Fruit fly (Drosophila melanogaster): ENCODE measurements around the gene CG32152.
A peak's percentile ranks its signal among the peaks of the same experiment; 100 is the strongest.

CG32152 gene

dm6 chr3L:16113607-16114337, 30.1 kb downstream of the CG32152 start (continued):
- peak; percentile 56 for TF ChIP-seq CG11696 (GFP tag; IDR thresholded peaks at IDR 0.05)
- peak; percentile 76 for TF ChIP-seq CG6813 (GFP tag; optimal IDR thresholded peaks at IDR 0.05)
- TF ChIP-seq CG12391 (tag; optimal IDR thresholded peaks at IDR 0.05), result peak; percentile 90
- no peak for TF ChIP-seq abd-A (tag; optimal IDR thresholded peaks at IDR 0.05)
- TF ChIP-seq YL-1 (GFP tag; optimal IDR thresholded peaks at IDR 0.05), result peak; percentile 99
- peak; percentile 89 for TF ChIP-seq Xbp1 (GFP tag; optimal IDR thresholded peaks at IDR 0.05)
- peak; percentile 75 for TF ChIP-seq CG8944 (GFP tag; optimal IDR thresholded peaks at IDR 0.05)
- no peak for TF ChIP-seq da (GFP tag; optimal IDR thresholded peaks at IDR 0.05)
- TF ChIP-seq Nf-YB (GFP tag; optimal IDR thresholded peaks at IDR 0.05), result peak; percentile 67
- TF ChIP-seq CG1024 (GFP tag; IDR thresholded peaks at IDR 0.05), result 0 out of 2 replicates have a peak, but pooled peaks have one; percentile 21
- TF ChIP-seq CG9215 (GFP tag; IDR thresholded peaks at IDR 0.05), result no peak; the same call in 1 of the 2 replicates
- TF ChIP-seq Oaz (GFP tag; IDR thresholded peaks at IDR 0.05), result no peak; the same call in 1 of the 2 replicates
- TF ChIP-seq scrt (GFP tag; optimal IDR thresholded peaks at IDR 0.05), result peak; percentile 78
- peak; percentile 48; the same call in 1 of the 3 replicates for TF ChIP-seq Doc3 (GFP tag; IDR thresholded peaks at IDR 0.05; ENCODE audit: partially characterized antibody)
- peak; percentile 76 for TF ChIP-seq CG12942 (GFP tag; optimal IDR thresholded peaks at IDR 0.05)
- TF ChIP-seq crol (GFP tag; IDR thresholded peaks at IDR 0.05), result no peak
- no peak for TF ChIP-seq CG17385 (GFP tag; optimal IDR thresholded peaks at IDR 0.05)
- no peak for TF ChIP-seq Abd-B (GFP tag; optimal IDR thresholded peaks at IDR 0.05)
- peak; percentile 83 for TF ChIP-seq tx (GFP tag; optimal IDR thresholded peaks at IDR 0.05)
- peak; percentile 63 for TF ChIP-seq CG8290 (GFP tag; optimal IDR thresholded peaks at IDR 0.05)
- TF ChIP-seq CG8290 (tag; optimal IDR thresholded peaks at IDR 0.05), result no peak
- peak; percentile 32 for TF ChIP-seq CG15073 (GFP tag; optimal IDR thresholded peaks at IDR 0.05)
- TF ChIP-seq vnd (GFP tag; IDR thresholded peaks at IDR 0.05; ENCODE audit: partially characterized antibody), result peak; percentile 32; the same call in 2 of the 3 replicates
- peak; percentile 79 for TF ChIP-seq so (GFP tag; IDR thresholded peaks at IDR 0.05)
- TF ChIP-seq bsh (GFP tag; optimal IDR thresholded peaks at IDR 0.05), result peak; percentile 41 to 71
- TF ChIP-seq CG16815 (GFP tag; optimal IDR thresholded peaks at IDR 0.05), result peak; percentile 57
- peak; percentile 39; the same call in 2 of the 3 replicates for TF ChIP-seq croc (GFP tag; conservative IDR thresholded peaks at IDR 0.05)
- TF ChIP-seq HmgZ (tag; optimal IDR thresholded peaks at IDR 0.05), result peak; percentile 92
- no peak for TF ChIP-seq yki (optimal IDR thresholded peaks at IDR 0.05)
- peak; percentile 37 for TF ChIP-seq NC2α (GFP tag; optimal IDR thresholded peaks at IDR 0.05)
- peak; percentile 41 for TF ChIP-seq wor (GFP tag; IDR thresholded peaks at IDR 0.05)
- peak; percentile 59 for TF ChIP-seq CG30020 (tag; optimal IDR thresholded peaks at IDR 0.05)
- no peak for TF ChIP-seq odd (GFP tag; optimal IDR thresholded peaks at IDR 0.05)
- TF ChIP-seq HLH54F (GFP tag; optimal IDR thresholded peaks at IDR 0.05), result peak; percentile 91
- peak; percentile 73 for TF ChIP-seq nom (GFP tag; optimal IDR thresholded peaks at IDR 0.05)
- peak; percentile 83 for TF ChIP-seq chn (GFP tag; optimal IDR thresholded peaks at IDR 0.05)
- TF ChIP-seq CG6654 (GFP tag; optimal IDR thresholded peaks at IDR 0.05), result no peak
- no peak for TF ChIP-seq Fer3 (tag; optimal IDR thresholded peaks at IDR 0.05)
- peak; percentile 72 for TF ChIP-seq p53 (GFP tag; optimal IDR thresholded peaks at IDR 0.05)
- peak; percentile 62 for TF ChIP-seq cad (GFP tag; optimal IDR thresholded peaks at IDR 0.05)
- TF ChIP-seq CG14710 (tag; optimal IDR thresholded peaks at IDR 0.05), result peak; percentile 73
- peak; percentile 55; the same call in 1 of the 2 replicates for TF ChIP-seq klu (GFP tag; IDR thresholded peaks at IDR 0.05)
- peak; percentile 50; the same call in 1 of the 2 replicates for TF ChIP-seq peb (GFP tag; IDR thresholded peaks at IDR 0.05)
- peak; percentile 88 for TF ChIP-seq Max (GFP tag; optimal IDR thresholded peaks at IDR 0.05)
- TF ChIP-seq CG10321 (GFP tag; IDR thresholded peaks at IDR 0.05), result peak; percentile 43; the same call in 1 of the 2 replicates
- TF ChIP-seq exex (tag; optimal IDR thresholded peaks at IDR 0.05), result peak; percentile 64
- peak; percentile 92 for TF ChIP-seq CG13624 (GFP tag; optimal IDR thresholded peaks at IDR 0.05)
- peak; percentile 69 for TF ChIP-seq NFAT (GFP tag; IDR thresholded peaks at IDR 0.05)
- TF ChIP-seq stc (GFP tag; IDR thresholded peaks at IDR 0.05), result peak; percentile 75
- no peak for TF ChIP-seq btn (GFP tag; optimal IDR thresholded peaks at IDR 0.05)
